Fruit fly (Drosophila melanogaster): ENCODE results near the gene nac.

nac gene

dm6 chr3R:8334471-8334783 lies 30.6 kb upstream of the nac start:
- no peak for TF ChIP-seq psq (optimal IDR thresholded peaks at IDR 0.05)
- no peak for TF ChIP-seq usp (GFP tag; optimal IDR thresholded peaks at IDR 0.05)
- TF ChIP-seq CG8478 (optimal IDR thresholded peaks at IDR 0.05), result no peak

- TF ChIP-seq CG8478 (optimal IDR thresholded peaks at IDR 0.05) (peak; percentile 58), pan (optimal IDR thresholded peaks at IDR 0.05) (no peak)
These were observed 30.1 kb upstream of the nac start, which contains the start of gene Poxm for dm6 chr3R:8333768-8334470. Poxm (minus strand) TSS chr3R:8333792.

DNA sequence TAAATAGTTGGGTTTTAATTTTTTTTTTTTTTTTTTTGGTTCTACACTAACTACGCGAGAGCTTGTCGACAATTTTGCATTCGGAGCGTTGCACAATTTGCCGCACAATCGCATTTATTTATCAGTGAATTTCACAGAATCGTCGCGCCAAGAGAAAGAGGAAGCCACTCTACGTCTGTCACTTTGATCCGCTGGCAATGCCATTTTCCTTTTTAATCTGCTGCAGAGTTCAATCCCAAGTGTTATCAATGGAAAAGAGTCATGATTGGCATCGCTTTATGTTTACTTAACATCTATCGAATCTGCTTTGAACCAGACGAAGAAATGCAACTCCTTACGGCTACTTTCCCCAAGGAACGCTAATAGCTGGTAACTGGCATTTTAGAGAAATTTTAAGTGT lies 25.8 kb upstream of the nac start:
- TF ChIP-seq EcR (GFP tag; optimal IDR thresholded peaks at IDR 0.05) (no peak), psq (optimal IDR thresholded peaks at IDR 0.05) (no peak), CG8478 (optimal IDR thresholded peaks at IDR 0.05) (no peak)

DNA sequence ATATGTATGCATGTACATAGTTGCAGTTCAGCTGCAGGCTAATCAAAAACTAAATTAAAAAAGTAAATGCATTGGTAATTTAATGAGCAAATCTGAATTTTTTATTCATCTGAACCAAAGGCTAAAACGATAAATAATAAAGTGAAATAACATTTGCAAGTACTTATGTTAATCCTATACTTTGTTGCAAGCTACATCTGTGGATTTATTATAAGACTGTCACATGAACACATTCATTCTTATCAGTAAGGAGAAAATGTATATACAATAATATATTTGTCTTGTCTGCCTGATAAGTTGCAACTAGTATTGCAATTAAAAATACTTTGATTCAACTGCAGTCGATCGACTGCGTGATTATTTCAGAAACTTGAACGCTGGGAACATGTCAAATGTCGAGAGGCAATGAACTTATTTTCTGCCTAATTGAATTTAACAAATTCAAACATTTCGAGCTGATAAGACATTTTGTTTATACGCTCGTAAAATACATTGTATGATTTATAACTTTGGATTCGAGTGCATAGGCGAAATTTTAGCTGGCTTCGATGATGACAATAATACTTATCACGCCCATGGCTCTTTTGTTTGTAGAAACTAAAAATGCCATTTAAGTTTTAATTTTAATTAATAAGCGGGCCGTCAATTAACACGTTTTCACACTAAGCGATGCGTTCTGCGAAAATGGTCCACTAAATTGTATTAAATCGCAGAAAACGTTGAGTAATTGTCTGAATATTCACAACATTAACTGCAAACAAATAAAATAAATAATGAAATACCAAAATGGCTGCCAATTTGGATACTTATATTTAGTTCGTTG lies 24.4 kb upstream of the nac start:
- TF ChIP-seq psq (optimal IDR thresholded peaks at IDR 0.05) (no peak), usp (GFP tag; optimal IDR thresholded peaks at IDR 0.05) (no peak)

- no peak for TF ChIP-seq usp (GFP tag; optimal IDR thresholded peaks at IDR 0.05)
- no peak for TF ChIP-seq psq (optimal IDR thresholded peaks at IDR 0.05)
- TF ChIP-seq CG8478 (optimal IDR thresholded peaks at IDR 0.05), result no peak
- no peak for TF ChIP-seq Dll (optimal IDR thresholded peaks at IDR 0.05)
- no peak for TF ChIP-seq EcR (GFP tag; optimal IDR thresholded peaks at IDR 0.05)
- TF ChIP-seq pan (optimal IDR thresholded peaks at IDR 0.05), result no peak
These were observed 23.1 kb upstream of the nac start for dm6 chr3R:8326884-8327283.

- TF ChIP-seq usp (GFP tag; optimal IDR thresholded peaks at IDR 0.05) (no peak), psq (optimal IDR thresholded peaks at IDR 0.05) (no peak), Dll (optimal IDR thresholded peaks at IDR 0.05) (no peak), CG8478 (optimal IDR thresholded peaks at IDR 0.05) (no peak), pan (optimal IDR thresholded peaks at IDR 0.05) (no peak)
These were observed 20.2 kb upstream of the nac start, which contains the start of gene CG7443 for dm6 chr3R:8324016-8324415. CG7443 (plus strand) TSS chr3R:8324316.

DNA sequence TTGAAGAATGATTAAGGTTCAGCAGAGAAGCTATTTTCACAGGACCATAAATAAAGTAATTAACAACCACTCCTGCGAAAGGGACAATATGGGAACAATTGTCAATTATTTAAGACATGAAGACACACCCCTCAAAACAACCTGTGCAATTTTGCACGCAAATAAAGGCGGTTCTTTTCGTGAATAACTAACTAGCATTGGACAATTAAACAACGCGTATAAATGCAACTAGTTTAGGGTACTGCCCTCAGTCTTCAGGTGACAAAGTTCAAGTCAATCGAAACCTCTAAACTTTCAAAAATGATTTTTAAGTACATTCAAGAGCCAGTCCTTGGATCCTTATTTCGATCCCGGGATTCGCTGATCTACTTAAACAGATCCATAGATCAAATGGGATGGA lies 17.6 kb upstream of the nac start, which contains the start of gene Or85a:
Gene Or85a, plus strand, starts transcription at position 301 of the 400 bp plus-strand sequence.
- no peak for TF ChIP-seq Dll (optimal IDR thresholded peaks at IDR 0.05)
- no peak for TF ChIP-seq CG8478 (optimal IDR thresholded peaks at IDR 0.05)
- no peak for TF ChIP-seq usp (GFP tag; optimal IDR thresholded peaks at IDR 0.05)
- no peak for TF ChIP-seq EcR (GFP tag; optimal IDR thresholded peaks at IDR 0.05)

dm6 chr3R:8317709-8318335 lies 14.0 kb upstream of the nac start:
- TF ChIP-seq psq (optimal IDR thresholded peaks at IDR 0.05) (no peak), usp (GFP tag; optimal IDR thresholded peaks at IDR 0.05) (no peak), EcR (GFP tag; optimal IDR thresholded peaks at IDR 0.05) (no peak), CG8478 (optimal IDR thresholded peaks at IDR 0.05) (no peak), Dll (optimal IDR thresholded peaks at IDR 0.05) (no peak), pan (optimal IDR thresholded peaks at IDR 0.05) (no peak)

dm6 chr3R:8317215-8317614 lies 13.4 kb upstream of the nac start, which contains the start of gene Ctr1B:
Ctr1B (plus strand) TSS chr3R:8317612.
- TF ChIP-seq usp (GFP tag; optimal IDR thresholded peaks at IDR 0.05), result no peak
- TF ChIP-seq Dll (optimal IDR thresholded peaks at IDR 0.05), result no peak
- no peak for TF ChIP-seq pan (optimal IDR thresholded peaks at IDR 0.05)
- no peak for TF ChIP-seq EcR (GFP tag; optimal IDR thresholded peaks at IDR 0.05)
- TF ChIP-seq CG8478 (optimal IDR thresholded peaks at IDR 0.05), result no peak
- TF ChIP-seq psq (optimal IDR thresholded peaks at IDR 0.05), result no peak

DNA sequence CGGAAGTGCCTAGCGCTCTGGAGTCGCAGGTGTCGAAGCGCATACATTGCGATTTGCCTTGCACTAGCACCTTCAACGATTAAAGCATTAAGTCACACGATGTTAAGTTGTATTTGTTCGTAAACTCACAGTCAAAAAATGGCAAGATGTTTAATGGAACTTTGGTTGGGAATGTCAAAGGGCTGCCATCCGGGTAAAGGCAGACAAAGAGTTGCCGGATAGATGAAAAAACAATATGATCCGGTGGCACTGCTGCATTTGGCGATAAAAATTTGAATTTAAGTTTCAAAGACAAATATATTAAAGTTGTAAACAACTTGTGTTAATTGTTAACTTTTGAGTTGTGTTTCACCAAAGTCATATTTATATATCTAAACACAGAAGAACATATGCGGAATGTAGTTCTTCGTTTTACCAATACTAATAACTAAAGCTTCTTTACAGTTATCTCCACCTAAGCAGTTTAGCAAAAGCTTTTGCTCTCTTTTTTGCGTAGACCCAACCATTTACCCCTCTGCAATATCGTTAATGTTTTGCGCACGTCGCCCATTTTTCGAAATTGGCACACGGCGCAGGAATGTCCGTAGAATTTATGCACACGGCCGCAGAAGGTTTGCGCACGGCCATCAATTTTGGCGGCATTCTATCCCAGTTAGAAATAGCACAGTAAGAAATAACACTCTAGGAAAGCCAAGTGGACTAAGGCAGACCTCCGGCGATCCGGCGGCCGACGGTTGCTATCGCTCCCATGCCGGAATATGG lies 12.7 kb upstream of the nac start, which contains the start of gene Coq2:
Gene Coq2, minus strand, starts transcription at position 200 of the 762 bp plus-strand sequence.
- TF ChIP-seq pan (optimal IDR thresholded peaks at IDR 0.05) (no peak), psq (optimal IDR thresholded peaks at IDR 0.05) (no peak), Dll (optimal IDR thresholded peaks at IDR 0.05) (no peak), CG8478 (optimal IDR thresholded peaks at IDR 0.05) (no peak), usp (GFP tag; optimal IDR thresholded peaks at IDR 0.05) (no peak), EcR (GFP tag; optimal IDR thresholded peaks at IDR 0.05) (no peak)

DNA sequence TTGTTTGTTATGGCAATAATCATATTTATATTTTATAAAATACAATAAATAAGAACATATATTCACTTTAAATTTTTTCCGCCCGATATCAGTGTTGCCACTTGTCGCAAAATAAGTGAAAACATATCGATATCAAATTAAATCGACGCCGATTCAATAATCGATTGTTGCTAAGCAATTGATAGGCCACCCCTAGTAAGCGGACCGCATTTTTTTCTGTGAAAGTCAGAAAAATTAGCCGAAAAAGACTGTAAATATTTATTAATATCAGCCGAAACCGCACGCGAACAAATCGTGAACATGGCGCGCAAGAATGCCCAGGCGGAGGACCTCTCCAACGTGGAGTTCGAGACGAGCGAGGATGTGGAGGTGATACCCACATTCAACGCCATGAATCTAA lies 9.2 kb upstream of the nac start, which contains the start of gene CG7483:
Gene CG7483, plus strand, starts transcription at position 171 of the 400 bp plus-strand sequence.
- TF ChIP-seq usp (GFP tag; optimal IDR thresholded peaks at IDR 0.05), result no peak
- TF ChIP-seq EcR (GFP tag; optimal IDR thresholded peaks at IDR 0.05), result no peak
- no peak for TF ChIP-seq pan (optimal IDR thresholded peaks at IDR 0.05)
- no peak for TF ChIP-seq psq (optimal IDR thresholded peaks at IDR 0.05)
- no peak for TF ChIP-seq CG8478 (optimal IDR thresholded peaks at IDR 0.05)
- TF ChIP-seq Dll (optimal IDR thresholded peaks at IDR 0.05), result no peak

- TF ChIP-seq pan (optimal IDR thresholded peaks at IDR 0.05), result no peak
- no peak for TF ChIP-seq EcR (GFP tag; optimal IDR thresholded peaks at IDR 0.05)
- no peak for TF ChIP-seq Dll (optimal IDR thresholded peaks at IDR 0.05)
- no peak for TF ChIP-seq CG8478 (optimal IDR thresholded peaks at IDR 0.05)
- no peak for TF ChIP-seq psq (optimal IDR thresholded peaks at IDR 0.05)
- TF ChIP-seq usp (GFP tag; optimal IDR thresholded peaks at IDR 0.05), result no peak
These were observed 8.2 kb upstream of the nac start, which contains the start of the genes CG11694 and CG11698 for dm6 chr3R:8312037-8312436. CG11694 (minus strand) TSS chr3R:8312137. CG11698 (plus strand) TSS chr3R:8312188.
